Worm (Caenorhabditis elegans) whole organism, L3 larva: ENCODE data around the gene F53F8.6.

ENCODE experiments used
- ama-1 ChIP-seq: fragments of 150-350 bp; optimal IDR thresholded peaks from 2 replicates; lab custom pipeline; 2018
- egl-27 ChIP-seq: sonication (generic microtip); optimal IDR thresholded peaks from 4 replicates; lab custom pipeline; 2017; ENCODE audit warnings: missing biosample characterization, missing genetic modification reagents, missing genetic modification characterization
- elt-2 ChIP-seq: sonication (generic microtip); optimal IDR thresholded peaks from 2 replicates; lab custom pipeline; 2016; ENCODE audit warnings: missing genetic modification reagents, mild to moderate bottlenecking, missing genetic modification characterization, missing compliant biosample characterization
- elt-3 ChIP-seq, 3 experiments: fragments of 150-350 bp in 1 of 3; sonication (generic microtip) in 2 of 3; optimal IDR thresholded peaks; 2 replicates in 2 of 3; 4 replicates in 1 of 3; lab custom pipeline; 2014 to 2017; ENCODE audit warnings: missing biosample characterization in 3 of 3, missing genetic modification characterization in 3 of 3
- fkh-2 ChIP-seq: fragments of 150-350 bp; optimal IDR thresholded peaks from 2 replicates; lab custom pipeline; 2014; ENCODE audit warnings: missing biosample characterization, missing genetic modification reagents, missing genetic modification characterization
- lin-39 ChIP-seq: fragments of 150-350 bp; optimal IDR thresholded peaks from 2 replicates; lab custom pipeline; 2018; ENCODE audit warnings: missing biosample characterization, missing genetic modification reagents, missing genetic modification characterization
- nfya-1 ChIP-seq: sonication (generic microtip); optimal IDR thresholded peaks from 2 replicates; lab custom pipeline; 2017; ENCODE audit warnings: missing genetic modification characterization, mild to moderate bottlenecking, missing compliant biosample characterization, antibody characterized with exemption, moderate library complexity; ENCODE audit not compliant: insufficient read depth
- nhr-11 ChIP-seq: fragments of 150-350 bp; optimal IDR thresholded peaks from 2 replicates; lab custom pipeline; 2014; ENCODE audit warnings: missing biosample characterization, missing genetic modification characterization
- nhr-43 ChIP-seq: sonication (generic microtip); optimal IDR thresholded peaks from 2 replicates; lab custom pipeline; 2016; ENCODE audit warnings: mild to moderate bottlenecking, missing genetic modification characterization, missing compliant biosample characterization; ENCODE audit not compliant: poor library complexity, severe bottlenecking
- nhr-76 ChIP-seq: fragments of 150-350 bp; sonication (generic microtip); optimal IDR thresholded peaks from 5 replicates; lab custom pipeline; 2014; ENCODE audit warnings: missing biosample characterization, missing genetic modification characterization
- snpc-4 ChIP-seq: fragments of 150-350 bp; optimal IDR thresholded peaks from 2 replicates; lab custom pipeline; 2014; ENCODE audit warnings: missing biosample characterization, missing genetic modification characterization
- unc-62 ChIP-seq: fragments of 150-350 bp; sonication (generic microtip); optimal IDR thresholded peaks from 4 replicates; lab custom pipeline; 2014; ENCODE audit warnings: missing biosample characterization, missing genetic modification reagents, missing genetic modification characterization

DNA sequence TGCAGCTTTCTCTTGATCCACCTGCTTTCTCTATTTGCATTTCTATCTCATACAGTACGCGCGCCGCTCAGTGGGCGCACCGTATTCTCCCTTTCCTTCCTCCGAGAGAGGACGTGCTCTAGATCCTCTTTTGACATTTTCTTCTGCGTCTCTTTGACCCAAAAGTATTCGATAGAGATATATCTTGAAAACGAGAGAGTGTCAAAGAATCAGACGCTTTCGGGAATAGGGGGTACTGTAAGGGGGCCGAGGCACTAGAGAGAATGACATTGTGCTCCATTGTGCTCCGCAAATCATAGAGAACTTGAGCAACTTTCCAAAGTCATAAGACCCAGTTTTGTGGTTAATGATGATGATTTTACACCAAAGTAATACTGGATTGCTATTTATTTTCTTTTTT is 45.1 kb downstream of the F53F8.6 start:
- TF ChIP-seq elt-2 (tag; lab: Kevin White, UChicago) = no peak
- TF ChIP-seq snpc-4 (tag; lab: Kevin White, UChicago) = no peak
- TF ChIP-seq elt-3 (tag; optimal IDR thresholded peaks at IDR 0.05; lab: Kevin White, UChicago) = no peak
- TF ChIP-seq nfya-1 = no peak
- no peak for TF ChIP-seq nhr-43 (tag; lab: Kevin White, UChicago)
- TF ChIP-seq unc-62 (GFP tag; lab: Kevin White, UChicago) = no peak
- TF ChIP-seq egl-27 = no peak
- TF ChIP-seq nhr-11 (tag; lab: Kevin White, UChicago) = no peak
- TF ChIP-seq fkh-2 = no peak
- no peak for TF ChIP-seq lin-39
- no peak for TF ChIP-seq ama-1 (lab: Kevin White, UChicago)
- no peak for TF ChIP-seq nhr-76 (tag; lab: Kevin White, UChicago)
